Fruit fly (Drosophila melanogaster) whole organism, larva: ENCODE results near the gene CG3156.
A peak's percentile ranks its signal among the peaks of the same experiment; 100 is the strongest.

Source experiments
- noc ChIP-seq: fragments of 200-800 bp; sonication (Bioruptor generic); optimal IDR thresholded peaks from 3 replicates; lab custom pipeline; 2019; ENCODE audit warnings: missing biosample characterization, mild to moderate bottlenecking, missing genetic modification characterization, moderate library complexity

The CG3156 gene

dm6 chrX:492701-493299 lies 5.1 kb downstream of the CG3156 start:
- TF ChIP-seq noc (tag; lab: Kevin White, UChicago), result peak; percentile 11

DNA sequence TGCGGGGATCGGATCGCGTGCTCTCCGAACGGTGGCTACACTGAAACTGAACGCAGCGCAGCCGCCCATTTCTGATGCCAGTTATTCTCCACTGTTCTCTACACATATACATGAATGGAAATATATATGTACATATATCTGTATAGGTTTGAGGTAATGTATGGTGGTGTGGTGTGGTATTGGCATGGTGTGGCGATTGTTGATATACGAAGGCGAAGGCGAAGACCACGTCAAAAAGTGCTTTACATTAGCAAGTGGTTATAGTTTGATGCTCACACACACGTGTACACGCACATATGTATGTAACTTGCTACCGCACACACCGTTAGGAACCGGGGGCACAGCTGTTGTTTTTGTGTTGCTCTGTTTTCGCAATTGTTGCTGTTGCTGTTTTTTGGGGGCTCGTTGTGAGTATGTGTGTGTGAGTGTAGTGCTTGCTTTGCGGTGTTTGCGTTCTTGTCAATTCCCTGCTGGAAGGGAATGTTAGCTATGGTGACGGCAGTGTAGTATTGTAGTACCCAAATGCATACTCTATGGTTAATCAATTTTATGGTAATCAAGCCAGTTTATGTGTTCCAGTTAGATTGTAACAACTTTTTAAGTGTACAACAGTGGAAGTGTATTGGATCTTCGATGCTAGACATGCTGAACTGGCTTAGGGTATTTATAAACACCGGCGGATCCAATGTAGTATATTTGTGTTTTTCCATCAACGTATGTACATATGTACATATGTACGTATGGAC lies 5.9 kb downstream of the CG3156 start, which contains the start of gene CG17896:
TSS of gene CG17896 (minus strand) at position 51 of the 746 bp plus-strand sequence.
- TF ChIP-seq noc (tag; lab: Kevin White, UChicago), result peak; percentile 98

DNA sequence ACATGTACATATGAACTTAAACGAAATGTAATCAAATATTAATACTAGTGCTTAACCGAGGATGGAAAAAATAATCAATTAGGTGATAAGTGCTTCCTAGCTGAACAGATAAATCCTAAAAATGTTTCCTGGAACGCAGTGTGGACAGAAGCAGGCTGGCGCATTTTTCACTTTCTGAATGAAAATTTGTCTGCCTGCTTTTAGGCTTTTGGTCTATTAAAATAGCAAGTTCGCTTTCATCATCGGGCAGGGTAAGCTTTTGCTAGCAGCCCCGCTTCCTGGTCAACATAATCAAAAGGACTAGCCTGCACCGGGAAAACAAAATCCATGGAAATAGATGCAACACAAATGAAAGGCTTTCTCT lies 6.5 kb downstream of the CG3156 start:
- TF ChIP-seq noc (tag; lab: Kevin White, UChicago), result no peak

- TF ChIP-seq noc (tag; lab: Kevin White, UChicago), result no peak
Observed at dm6 chrX:494607-495006, 6.9 kb downstream of the CG3156 start, which contains the start of gene CG17778. Gene CG17778 (plus strand): TSS chrX:494614.

DNA sequence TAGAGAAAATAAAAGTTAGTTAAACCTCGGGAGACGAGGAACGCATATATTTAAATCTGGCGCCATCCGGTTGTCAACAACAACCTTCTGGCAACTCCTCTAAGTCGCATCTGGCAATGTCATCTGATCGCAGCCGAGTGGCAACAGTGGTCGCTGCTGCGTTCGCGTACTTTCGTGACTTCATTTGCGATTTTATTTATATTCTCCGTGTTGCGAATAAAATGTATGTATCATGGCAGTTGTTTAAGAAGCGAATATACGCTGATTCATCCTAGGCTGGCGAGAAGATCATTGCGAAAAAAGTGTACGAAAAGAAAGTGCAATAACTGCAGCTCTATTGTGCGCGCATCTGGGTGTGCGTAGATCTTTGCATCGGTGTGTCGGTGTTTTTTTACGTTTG lies 8.6 kb downstream of the CG3156 start, which contains the start of gene svr:
TSS of gene svr (plus strand) at position 121 of the 400 bp plus-strand sequence.
- no peak for TF ChIP-seq noc (tag; lab: Kevin White, UChicago)

dm6 chrX:497425-497824 lies 9.7 kb downstream of the CG3156 start:
- TF ChIP-seq noc (tag; lab: Kevin White, UChicago), result no peak

DNA sequence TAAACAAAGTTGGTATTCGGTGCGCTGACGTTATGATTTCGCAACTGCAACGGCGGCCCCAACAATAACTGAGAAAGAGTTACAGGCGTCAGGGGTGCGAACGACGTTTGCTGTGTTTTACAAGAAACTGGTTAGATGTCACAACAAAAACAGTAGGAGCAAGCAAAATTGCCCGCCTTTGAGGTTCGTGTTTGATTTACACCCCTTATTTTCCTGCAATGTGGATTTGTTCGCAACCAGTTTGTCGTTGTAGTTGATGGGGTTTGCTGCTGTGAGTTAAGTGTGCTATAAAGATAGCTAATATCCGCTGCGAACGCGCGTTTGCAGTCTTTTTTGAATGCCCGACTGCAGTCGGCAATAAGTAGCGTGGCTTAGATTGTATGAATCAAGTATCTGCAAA lies 10.8 kb downstream of the CG3156 start:
- no peak for TF ChIP-seq noc (tag; lab: Kevin White, UChicago)

DNA sequence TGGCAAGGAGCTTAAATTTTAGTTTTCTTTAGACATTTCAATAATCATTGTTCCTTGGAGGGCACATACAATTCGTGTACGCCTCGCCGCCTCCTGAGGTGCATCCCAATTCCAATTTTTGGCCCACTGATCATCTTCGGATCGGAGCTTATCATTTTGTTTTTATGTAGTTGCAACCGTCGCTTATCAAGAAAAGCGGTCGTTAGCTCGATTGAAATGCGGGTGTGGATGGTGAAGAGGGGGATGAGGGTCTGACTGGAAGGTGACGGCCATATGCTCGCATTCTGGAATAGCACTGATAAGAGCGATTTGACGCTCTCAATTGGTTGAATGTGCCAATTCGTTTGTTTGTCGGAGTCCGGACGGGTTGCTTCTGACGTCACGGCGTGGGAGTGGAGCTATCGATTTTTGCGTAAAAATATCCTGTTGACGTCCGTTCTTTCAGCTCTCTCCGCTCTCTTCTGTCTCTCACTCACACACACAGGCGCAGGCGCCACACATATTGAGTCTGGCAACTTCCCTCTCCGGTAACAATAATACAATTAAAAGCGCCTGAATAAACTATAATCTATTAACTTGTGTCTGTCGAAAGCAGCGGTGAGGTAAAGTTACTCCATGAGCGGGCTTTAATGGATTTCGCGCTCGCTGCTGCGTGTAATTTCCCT lies 11.4 kb downstream of the CG3156 start:
- no peak for TF ChIP-seq noc (tag; lab: Kevin White, UChicago)

dm6 chrX:499589-500041 lies 11.9 kb downstream of the CG3156 start:
- TF ChIP-seq noc (tag; lab: Kevin White, UChicago), result peak; percentile 85

- TF ChIP-seq noc (tag; lab: Kevin White, UChicago), result no peak
Observed at dm6 chrX:509117-509516, 21.4 kb downstream of the CG3156 start, which contains the start of gene arg. Gene arg (plus strand): TSS chrX:509435.

DNA sequence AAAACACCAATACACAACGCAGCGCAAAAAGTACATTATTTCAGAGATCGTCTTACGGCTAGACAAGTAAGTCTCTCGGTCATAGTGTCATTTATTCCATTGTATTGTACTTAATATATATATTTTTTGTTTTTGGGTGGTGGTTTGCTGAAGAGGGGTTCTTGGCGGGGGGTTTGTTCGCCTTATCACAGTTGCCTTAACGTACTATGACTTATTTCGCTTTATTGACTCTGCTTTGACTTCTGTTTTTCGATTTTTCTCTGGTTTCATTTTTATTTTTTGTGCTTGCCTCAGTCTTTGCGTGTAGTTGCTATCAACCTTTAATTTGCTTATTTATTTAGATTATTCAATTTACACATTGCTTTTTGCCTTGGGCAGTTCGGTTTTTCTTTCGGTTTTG lies 22.9 kb downstream of the CG3156 start:
- no peak for TF ChIP-seq noc (tag; lab: Kevin White, UChicago)

DNA sequence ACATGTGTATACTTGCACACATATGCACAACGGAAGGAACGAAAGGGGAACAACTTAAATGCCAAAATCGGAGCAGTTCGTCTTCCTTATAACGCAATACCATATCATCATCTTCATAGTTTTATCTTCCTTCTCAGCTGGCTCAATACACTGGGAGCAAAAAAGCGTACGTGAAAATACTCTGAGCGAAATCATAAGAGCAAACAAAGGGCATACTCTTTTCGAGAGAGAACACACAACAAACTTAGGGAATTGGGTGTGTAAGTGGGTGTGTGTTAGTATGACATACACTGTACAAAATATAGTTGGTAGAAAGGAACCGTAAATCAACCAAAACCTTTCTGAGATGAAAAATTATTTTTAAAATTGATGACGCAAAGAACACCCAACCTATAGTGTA lies 24.8 kb downstream of the CG3156 start:
- TF ChIP-seq noc (tag; lab: Kevin White, UChicago), result no peak

dm6 chrX:515676-516075 lies 28.0 kb downstream of the CG3156 start:
- TF ChIP-seq noc (tag; lab: Kevin White, UChicago), result no peak

DNA sequence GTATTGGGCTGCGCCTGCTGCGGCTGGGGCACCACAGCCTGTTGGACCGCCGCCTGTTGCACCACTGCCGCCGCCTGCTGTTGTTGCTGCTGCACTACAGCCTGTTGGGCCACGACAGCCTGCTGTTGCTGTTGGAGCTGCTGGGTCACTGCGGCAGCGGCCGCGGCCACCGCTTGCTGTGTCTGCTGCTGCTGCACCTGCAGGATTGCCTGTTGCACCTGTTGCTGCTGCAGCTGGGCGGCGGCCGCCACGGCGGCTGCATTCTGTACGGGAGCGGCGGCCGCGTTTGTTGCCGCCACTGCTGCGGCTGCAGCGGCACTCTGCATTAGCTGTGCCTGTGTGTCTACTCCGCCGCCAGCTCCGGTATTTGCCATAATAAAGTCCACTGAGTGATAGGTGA lies 31.2 kb downstream of the CG3156 start:
- TF ChIP-seq noc (tag; lab: Kevin White, UChicago), result no peak

- no peak for TF ChIP-seq noc (tag; lab: Kevin White, UChicago)
Observed at dm6 chrX:520215-520861, 32.7 kb downstream of the CG3156 start.

DNA sequence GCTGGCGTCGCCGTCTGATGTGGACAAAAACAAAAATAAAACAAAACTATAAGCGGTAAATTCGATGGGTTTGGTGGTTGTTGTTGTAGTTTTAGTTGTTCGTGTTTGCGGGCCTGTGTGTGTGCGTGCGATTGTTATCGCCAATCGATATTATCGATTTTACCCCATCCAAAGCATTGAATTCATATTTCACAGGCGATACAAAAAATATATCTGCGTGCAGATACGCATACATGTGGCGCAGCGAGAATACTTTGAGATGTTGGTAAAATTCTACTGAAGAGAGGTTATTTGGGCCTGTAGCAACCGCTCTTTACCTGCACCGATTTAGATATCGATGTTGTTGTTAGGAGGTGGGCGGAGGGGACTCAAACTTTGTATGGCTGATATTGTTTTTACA lies 34.0 kb downstream of the CG3156 start:
- TF ChIP-seq noc (tag; lab: Kevin White, UChicago), result no peak
